Worm (Caenorhabditis elegans) whole organism, L4 larva: ENCODE measurements around the gene F21C10.11.

Source experiments
- lsy-2 ChIP-seq, 2 experiments: fragments of 150-350 bp in 1 of 2; sonication (generic microtip) in 1 of 2; optimal IDR thresholded peaks; 2 replicates each; lab custom pipeline; 2014 to 2017; ENCODE audit warnings: missing biosample characterization in 2 of 2, missing genetic modification characterization in 2 of 2
- nhr-111 ChIP-seq: fragments of 200-800 bp; sonication (Bioruptor generic); optimal IDR thresholded peaks from 2 replicates; lab custom pipeline; 2018; ENCODE audit warnings: mild to moderate bottlenecking, missing genetic modification characterization, missing compliant biosample characterization

DNA sequence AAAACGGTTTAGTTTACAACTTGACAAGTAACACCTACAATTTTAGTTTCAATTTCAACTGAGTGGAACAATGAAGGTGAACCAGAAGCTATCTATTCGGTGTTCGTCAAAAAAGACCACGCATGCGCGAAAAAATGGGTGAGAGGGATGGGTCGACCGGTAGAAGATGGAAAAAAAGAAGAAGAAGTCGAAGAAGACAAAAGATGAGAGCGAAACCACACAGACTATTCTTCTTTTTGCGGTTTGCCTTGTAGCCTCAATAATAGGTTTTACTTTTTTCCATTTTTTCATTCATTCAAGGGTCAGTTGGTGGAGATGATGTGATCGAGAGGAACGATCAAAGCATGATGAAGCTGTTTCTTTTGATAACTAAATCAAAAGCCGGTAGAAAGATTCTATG lies 40.9 kb upstream of the F21C10.11 start:
- TF ChIP-seq lsy-2 (tag; optimal IDR thresholded peaks at IDR 0.05; lab: Kevin White, UChicago), result no peak
- no peak for TF ChIP-seq nhr-111 (GFP tag; lab: Kevin White, UChicago)
